Worm (Caenorhabditis elegans) whole organism, late embryonic: ENCODE measurements around the gene Y37H2A.18.

Experiments used
- ahr-1 ChIP-seq: sonication (generic microtip); optimal IDR thresholded peaks from 2 replicates; lab custom pipeline; 2016; ENCODE audit warnings: missing genetic modification characterization, missing compliant biosample characterization
- ama-1 ChIP-seq: fragments of 150-350 bp; optimal IDR thresholded peaks from 2 replicates; lab custom pipeline; 2014
- ceh-19 ChIP-seq: fragments of 200-800 bp; sonication (Bioruptor generic); optimal IDR thresholded peaks from 2 replicates; lab custom pipeline; 2018; ENCODE audit warnings: mild to moderate bottlenecking, missing genetic modification characterization, missing compliant biosample characterization
- ceh-48 ChIP-seq: sonication (generic microtip); optimal IDR thresholded peaks from 2 replicates; lab custom pipeline; 2016; ENCODE audit warnings: missing genetic modification characterization, inconsistent platforms, missing compliant biosample characterization
- fkh-10 ChIP-seq: fragments of 150-350 bp; optimal IDR thresholded peaks from 2 replicates; lab custom pipeline; 2014; ENCODE audit warnings: missing biosample characterization, missing genetic modification reagents, missing genetic modification characterization
- hlh-30 ChIP-seq: sonication (generic microtip); optimal IDR thresholded peaks from 2 replicates; lab custom pipeline; 2017; ENCODE audit warnings: antibody characterized with exemption, missing genetic modification characterization, missing compliant biosample characterization; ENCODE audit not compliant: insufficient read depth
- nhr-11 ChIP-seq: fragments of 150-350 bp; optimal IDR thresholded peaks from 2 replicates; lab custom pipeline; 2014; ENCODE audit warnings: missing biosample characterization, missing genetic modification characterization
- nhr-232 ChIP-seq: sonication (generic microtip); optimal IDR thresholded peaks from 2 replicates; lab custom pipeline; 2016; ENCODE audit warnings: missing genetic modification characterization, missing compliant biosample characterization
- pha-4 ChIP-seq: fragments of 150-350 bp; optimal IDR thresholded peaks from 2 replicates; lab custom pipeline; 2018; ENCODE audit warnings: missing biosample characterization, missing genetic modification reagents, missing genetic modification characterization
- sox-4 ChIP-seq: sonication (generic microtip); optimal IDR thresholded peaks from 2 replicates; lab custom pipeline; 2017; ENCODE audit warnings: mild to moderate bottlenecking, missing genetic modification characterization, inconsistent platforms, missing compliant biosample characterization

ce11 chrV:18144442-18144841 is 11.4 kb upstream of the Y37H2A.18 start:
- TF ChIP-seq nhr-11 = no peak
- TF ChIP-seq pha-4 (tag; lab: Kevin White, UChicago) = no peak
- no peak for TF ChIP-seq ahr-1
- TF ChIP-seq ama-1 = no peak
- TF ChIP-seq nhr-232 = no peak
- TF ChIP-seq sox-4 (tag; lab: Kevin White, UChicago) = no peak
- no peak for TF ChIP-seq fkh-10 (GFP tag; lab: Kevin White, UChicago)
- no peak for TF ChIP-seq ceh-48 (tag; lab: Kevin White, UChicago)
- no peak for TF ChIP-seq hlh-30
- TF ChIP-seq ceh-19 = no peak
